Worm (Caenorhabditis elegans): Measurements from ENCODE around the gene W06A7.2.

Gene W06A7.2

DNA sequence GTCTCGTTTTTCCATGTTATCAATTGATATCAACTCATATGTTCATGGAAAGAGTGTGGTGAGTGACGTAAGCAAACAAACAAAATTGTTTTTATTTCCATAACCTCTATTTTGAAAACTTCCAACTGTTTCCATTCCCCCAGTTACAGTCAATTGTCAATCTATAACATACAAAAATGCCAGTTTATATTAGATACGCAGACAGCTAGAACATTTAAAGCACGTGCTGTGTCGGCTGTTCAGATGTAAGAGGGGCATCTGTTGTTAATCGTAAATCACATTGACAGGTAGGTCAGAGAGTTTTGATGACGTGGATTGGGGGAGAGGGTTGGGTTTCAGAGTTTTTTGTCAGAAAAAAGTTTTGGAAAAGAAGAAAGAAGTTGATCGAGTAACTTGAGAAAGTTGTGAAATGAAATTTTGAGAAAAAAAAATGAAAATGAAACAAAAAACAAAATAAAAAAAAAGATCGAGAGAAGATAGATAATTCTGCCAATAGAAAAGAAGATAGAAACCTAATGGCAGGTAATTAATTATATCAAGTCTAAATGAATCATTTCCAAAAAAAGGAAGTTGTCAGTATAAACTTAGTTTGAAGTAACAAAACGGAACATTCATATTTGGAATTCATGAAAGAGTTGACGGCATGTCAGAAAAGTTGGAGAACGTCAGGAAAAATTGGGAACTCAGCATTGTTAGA, 27.0 kb downstream of the W06A7.2 start:
- TF ChIP-seq xbp-1 (tag; optimal IDR thresholded peaks at IDR 0.05) (peak; percentile 71), mep-1 (tag; optimal IDR thresholded peaks at IDR 0.05) (peak; percentile 81), sptf-1 (tag; optimal IDR thresholded peaks at IDR 0.05) (no peak), elt-2 (tag; optimal IDR thresholded peaks at IDR 0.05) (peak; percentile 51), elt-3 (tag; optimal IDR thresholded peaks at IDR 0.05) (peak in 2 of 6 experiments; percentile 44 to 63), pax-3 (tag; optimal IDR thresholded peaks at IDR 0.05) (peak; percentile 14), unc-98 (GFP tag; IDR thresholded peaks at IDR 0.05) (0 out of 2 replicates have a peak, but pooled peaks have one; percentile 15), nhr-28 (tag; optimal IDR thresholded peaks at IDR 0.05) (no peak), zip-4 (GFP tag; optimal IDR thresholded peaks at IDR 0.05) (no peak), lin-13 (GFP tag; optimal IDR thresholded peaks at IDR 0.05) (no peak), rnt-1 (tag; optimal IDR thresholded peaks at IDR 0.05) (peak; percentile 91), Y116A8C.19 (tag; optimal IDR thresholded peaks at IDR 0.05; ENCODE audit: borderline replicate concordance) (no peak), nhr-19 (GFP tag; conservative IDR thresholded peaks at IDR 0.05) (peak; percentile 78), nhr-20 (tag; optimal IDR thresholded peaks at IDR 0.05) (peak; percentile 83), dpl-1 (GFP tag; optimal IDR thresholded peaks at IDR 0.05) (peak in 2 of 3 experiments; percentile 9 to 46), sox-4 (tag; optimal IDR thresholded peaks at IDR 0.05) (no peak), unc-130 (tag; optimal IDR thresholded peaks at IDR 0.05) (peak; percentile 70), ceh-88 (GFP tag; IDR thresholded peaks at IDR 0.05) (no peak), tbx-2 (tag; optimal IDR thresholded peaks at IDR 0.05) (peak; percentile 61), efl-3 (GFP tag; optimal IDR thresholded peaks at IDR 0.05) (no peak), vab-15 (tag; optimal IDR thresholded peaks at IDR 0.05) (peak; percentile 75), irx-1 (tag; optimal IDR thresholded peaks at IDR 0.05) (peak; percentile 51), C16A3.4 (tag; optimal IDR thresholded peaks at IDR 0.05) (peak; percentile 26), nhr-47 (tag; optimal IDR thresholded peaks at IDR 0.05) (peak; percentile 65), lir-3 (tag; optimal IDR thresholded peaks at IDR 0.05; ENCODE audit: poor library complexity) (peak; percentile 37), lin-15B (tag; optimal IDR thresholded peaks at IDR 0.05) (no peak), nhr-11 (tag; optimal IDR thresholded peaks at IDR 0.05) (peak; percentile 43), C04F5.9 (tag; optimal IDR thresholded peaks at IDR 0.05) (peak; percentile 16), hlh-17 (GFP tag; optimal IDR thresholded peaks at IDR 0.05; ENCODE audit: borderline replicate concordance) (no peak), ztf-4 (tag; optimal IDR thresholded peaks at IDR 0.05) (peak; percentile 38), lin-14 (GFP tag; optimal IDR thresholded peaks at IDR 0.05) (peak; percentile 94), blmp-1 (tag; optimal IDR thresholded peaks at IDR 0.05) (peak; percentile 53), lsy-2 (tag; optimal IDR thresholded peaks at IDR 0.05) (peak; percentile 71 to 78), swsn-7 (tag; optimal IDR thresholded peaks at IDR 0.05) (peak; percentile 48), ama-1 (optimal IDR thresholded peaks at IDR 0.05) (peak; percentile 86), nhr-85 (tag) (peak; percentile 97), snu-23 (GFP tag; optimal IDR thresholded peaks at IDR 0.05) (peak; percentile 83), dsc-1 (tag; optimal IDR thresholded peaks at IDR 0.05) (peak; percentile 63), mef-2 (tag; optimal IDR thresholded peaks at IDR 0.05) (no peak), skn-1 (tag; optimal IDR thresholded peaks at IDR 0.05) (peak; percentile 27), snpc-4 (tag; optimal IDR thresholded peaks at IDR 0.05) (peak; percentile 8), lin-39 (tag; optimal IDR thresholded peaks at IDR 0.05) (peak; percentile 57), nhr-90 (tag; optimal IDR thresholded peaks at IDR 0.05; ENCODE audit: poor library complexity) (peak; percentile 42), fkh-8 (tag; optimal IDR thresholded peaks at IDR 0.05) (no peak), nhr-71 (tag; optimal IDR thresholded peaks at IDR 0.05) (peak; percentile 91), hpl-2 (GFP tag; optimal IDR thresholded peaks at IDR 0.05) (no peak), mab-9 (GFP tag; IDR thresholded peaks at IDR 0.05) (no peak), lin-35 (GFP tag; optimal IDR thresholded peaks at IDR 0.05) (peak; percentile 24 to 81), sup-37 (GFP tag; optimal IDR thresholded peaks at IDR 0.05) (no peak), efl-1 (optimal IDR thresholded peaks at IDR 0.05) (peak; percentile 36 to 42), efl-1 (GFP tag; optimal IDR thresholded peaks at IDR 0.05 in 1 of 2) (peak; percentile 14 to 94), nhr-84 (tag; optimal IDR thresholded peaks at IDR 0.05) (no peak)
